Fruit fly (Drosophila melanogaster) whole organism, embryonic: ENCODE measurements around the gene Fbp1.

ENCODE experiments used
- Awh ChIP-seq: fragments of 200-800 bp; sonication (Bioruptor generic); IDR thresholded peaks from 2 replicates; pipeline ENCODE4, ENCODE4 v1.3.6; 2022; ENCODE audit warnings: missing biosample characterization, missing genetic modification characterization
- CG10959 ChIP-seq: fragments of 200-800 bp; sonication (Bioruptor generic); IDR thresholded peaks from 2 replicates; pipeline ENCODE4 v1.3.6; 2022; ENCODE audit warnings: missing biosample characterization, missing genetic modification characterization
- CG12391 ChIP-seq: fragments of 200-800 bp; sonication (Bioruptor generic); optimal IDR thresholded peaks from 3 replicates; lab custom pipeline; 2018; ENCODE audit warnings: missing biosample characterization, mild to moderate bottlenecking, missing genetic modification characterization, moderate library complexity
- CG13424 ChIP-seq: fragments of 200-800 bp; sonication (Bioruptor generic); optimal IDR thresholded peaks from 2 replicates; lab custom pipeline; 2019; ENCODE audit warnings: missing biosample characterization, mild to moderate bottlenecking, missing genetic modification characterization, moderate library complexity
- CG14710 ChIP-seq: fragments of 200-800 bp; sonication (Bioruptor generic); optimal IDR thresholded peaks from 3 replicates; lab custom pipeline; 2019; ENCODE audit warnings: missing biosample characterization, mild to moderate bottlenecking, missing genetic modification characterization, moderate library complexity
- CG2889 ChIP-seq: fragments of 200-800 bp; sonication (Bioruptor generic); IDR thresholded peaks from 3 replicates; pipeline ENCODE4 v1.3.6; 2022; ENCODE audit warnings: missing biosample characterization, missing genetic modification characterization
- CG30020 ChIP-seq: fragments of 200-800 bp; optimal IDR thresholded peaks from 2 replicates; lab custom pipeline; 2019; ENCODE audit warnings: missing biosample characterization, mild to moderate bottlenecking, missing genetic modification characterization, moderate library complexity
- CG3726 ChIP-seq: fragments of 200-800 bp; sonication (Bioruptor generic); IDR thresholded peaks from 3 replicates; pipeline ENCODE4, ENCODE4 v1.3.6; 2022; ENCODE audit warnings: missing biosample characterization, missing genetic modification characterization
- CG4282 ChIP-seq: fragments of 200-800 bp; sonication (Bioruptor generic); optimal IDR thresholded peaks from 2 replicates; lab custom pipeline; 2016; ENCODE audit warnings: missing biosample characterization, missing genetic modification characterization
- CG4707 ChIP-seq: fragments of 200-800 bp; sonication (Bioruptor generic); optimal IDR thresholded peaks from 2 replicates; lab custom pipeline; 2018; ENCODE audit warnings: missing biosample characterization, mild to moderate bottlenecking, missing genetic modification characterization, moderate library complexity
- CG7357 ChIP-seq: fragments of 200-800 bp; sonication (Bioruptor generic); IDR thresholded peaks from 3 replicates; pipeline ENCODE4 v1.3.6; 2022; ENCODE audit warnings: missing biosample characterization, missing genetic modification characterization
- CG7963 ChIP-seq: fragments of 200-800 bp; sonication (Bioruptor generic); IDR thresholded peaks from 3 replicates; pipeline ENCODE4 v1.3.6; 2022; ENCODE audit warnings: missing biosample characterization, missing genetic modification characterization; ENCODE audit not compliant: partially characterized antibody
- CG8281 ChIP-seq: fragments of 200-800 bp; sonication (Bioruptor generic); optimal IDR thresholded peaks from 2 replicates; lab custom pipeline; 2018; ENCODE audit warnings: missing biosample characterization, mild to moderate bottlenecking, missing genetic modification characterization, moderate library complexity
- CG8290 ChIP-seq, 3 experiments: fragments of 200-800 bp; sonication (Bioruptor generic); optimal IDR thresholded peaks; 2 replicates each; lab custom pipeline; 2016 to 2019; ENCODE audit warnings: missing biosample characterization in 3 of 3, missing genetic modification characterization in 3 of 3, mild to moderate bottlenecking in 2 of 3, moderate library complexity in 1 of 3
- CG8388 ChIP-seq: fragments of 200-800 bp; sonication (Bioruptor generic); optimal IDR thresholded peaks from 2 replicates; lab custom pipeline; 2019; ENCODE audit warnings: missing biosample characterization, mild to moderate bottlenecking, missing genetic modification characterization, moderate library complexity
- CG8924 ChIP-seq: fragments of 200-800 bp; optimal IDR thresholded peaks from 3 replicates; lab custom pipeline; 2019; ENCODE audit warnings: missing biosample characterization, mild to moderate bottlenecking, missing genetic modification characterization, moderate library complexity
- CG9215 ChIP-seq: fragments of 200-800 bp; sonication (Bioruptor generic); IDR thresholded peaks from 2 replicates; pipeline ENCODE4 v1.3.6; 2022; ENCODE audit warnings: missing biosample characterization, missing genetic modification characterization
- CG9932 ChIP-seq: fragments of 200-800 bp; sonication (Bioruptor generic); IDR thresholded peaks from 2 replicates; pipeline ENCODE4 v1.3.6; 2022; ENCODE audit warnings: missing biosample characterization, missing genetic modification characterization
- CTCF ChIP-seq: fragments of 200-800 bp; sonication (Bioruptor generic); optimal IDR thresholded peaks from 2 replicates; lab custom pipeline; 2017; ENCODE audit warnings: missing biosample characterization, mild to moderate bottlenecking, missing genetic modification characterization, moderate library complexity
- D ChIP-seq, 2 experiments: fragments of 200-800 bp in 1 of 2; fragments of >200 bp in 1 of 2; sonication (Bioruptor generic) in 1 of 2; optimal IDR thresholded peaks; 2 replicates in 1 of 2; 3 replicates in 1 of 2; lab custom pipeline; 2017; ENCODE audit warnings: mild to moderate bottlenecking in 1 of 2, missing biosample characterization in 1 of 2, missing genetic modification characterization in 1 of 2, missing genetic modification reagents in 1 of 2
- Deaf1 ChIP-seq: fragments of 200-800 bp; optimal IDR thresholded peaks from 3 replicates; lab custom pipeline; 2019; ENCODE audit warnings: missing biosample characterization, mild to moderate bottlenecking, missing genetic modification characterization, moderate library complexity
- Doc2 ChIP-seq: fragments of 200-800 bp; sonication (Bioruptor generic); IDR thresholded peaks from 2 replicates; pipeline ENCODE4 v1.3.6; 2022; ENCODE audit warnings: missing biosample characterization, missing genetic modification characterization
- Dref ChIP-seq: fragments of 200-800 bp; sonication (Bioruptor generic); IDR thresholded peaks from 2 replicates; pipeline ENCODE4 v1.3.6; 2022; ENCODE audit warnings: missing biosample characterization, missing genetic modification characterization
- Fer3 ChIP-seq: fragments of 200-800 bp; sonication (Bioruptor generic); optimal IDR thresholded peaks from 2 replicates; lab custom pipeline; 2018; ENCODE audit warnings: missing biosample characterization, mild to moderate bottlenecking, missing genetic modification characterization, moderate library complexity
- H15 ChIP-seq: fragments of 200-800 bp; sonication (Bioruptor generic); IDR thresholded peaks from 3 replicates; pipeline ENCODE4 v1.3.6; 2022; ENCODE audit warnings: missing biosample characterization, missing genetic modification characterization
- Lhr ChIP-seq: fragments of 200-800 bp; sonication (Bioruptor generic); optimal IDR thresholded peaks from 3 replicates; lab custom pipeline; 2017; ENCODE audit warnings: mild to moderate bottlenecking, missing biosample characterization, missing genetic modification reagents, missing genetic modification characterization
- MESR4 ChIP-seq: fragments of 200-800 bp; sonication (Bioruptor generic); optimal IDR thresholded peaks from 2 replicates; lab custom pipeline; 2018; ENCODE audit warnings: missing biosample characterization, mild to moderate bottlenecking, missing genetic modification characterization, moderate library complexity
- Med ChIP-seq: fragments of 200-800 bp; sonication (Bioruptor generic); peaks from one replicate; lab custom pipeline; 2016; ENCODE audit warnings: missing biosample characterization, missing genetic modification characterization, mild to moderate bottlenecking, inconsistent platforms, moderate library complexity
- NC2β ChIP-seq: fragments of 200-800 bp; sonication (Bioruptor generic); optimal IDR thresholded peaks from 2 replicates; lab custom pipeline; 2016; ENCODE audit warnings: missing biosample characterization, missing genetic modification characterization
- Sry-δ ChIP-seq: fragments of 200-800 bp; sonication (Bioruptor generic); optimal IDR thresholded peaks from 2 replicates; lab custom pipeline; 2016; ENCODE audit warnings: missing biosample characterization, missing genetic modification characterization
- Ssrp ChIP-seq: fragments of 200-800 bp; sonication (Bioruptor generic); optimal IDR thresholded peaks from 2 replicates; lab custom pipeline; 2018; ENCODE audit warnings: missing biosample characterization, mild to moderate bottlenecking, missing genetic modification characterization, moderate library complexity
- ara ChIP-seq: fragments of 200-800 bp; sonication (Bioruptor generic); IDR thresholded peaks from 2 replicates; pipeline ENCODE4 v1.3.6; 2022; ENCODE audit warnings: missing biosample characterization, missing genetic modification characterization
- crol ChIP-seq: fragments of 200-800 bp; sonication (Bioruptor generic); IDR thresholded peaks from 2 replicates; pipeline ENCODE4 v1.3.6; 2022; ENCODE audit warnings: missing biosample characterization, missing genetic modification characterization
- crp ChIP-seq, 2 experiments: fragments of 200-800 bp; sonication (Bioruptor generic); optimal IDR thresholded peaks; 2 replicates in 1 of 2; 3 replicates in 1 of 2; lab custom pipeline; 2017; ENCODE audit warnings: missing biosample characterization in 2 of 2, missing genetic modification characterization in 2 of 2, mild to moderate bottlenecking in 1 of 2, moderate library complexity in 1 of 2
- en ChIP-seq: fragments of 200-800 bp; sonication (Bioruptor generic); optimal IDR thresholded peaks from 2 replicates; lab custom pipeline; 2016; ENCODE audit warnings: missing biosample characterization, missing genetic modification characterization
- eve ChIP-seq, 2 experiments: fragments of >200 bp; optimal IDR thresholded peaks; 2 replicates each; lab custom pipeline; 2017; ENCODE audit warnings: missing biosample characterization in 2 of 2, missing genetic modification characterization in 2 of 2
- exex ChIP-seq: fragments of 200-800 bp; sonication (Bioruptor generic); optimal IDR thresholded peaks from 4 replicates; lab custom pipeline; 2018; ENCODE audit warnings: missing biosample characterization, mild to moderate bottlenecking, missing genetic modification characterization, moderate library complexity
- ftz-f1 ChIP-seq: fragments of 200-800 bp; sonication (Bioruptor generic); optimal IDR thresholded peaks from 2 replicates; lab custom pipeline; 2016; ENCODE audit warnings: missing biosample characterization, missing genetic modification characterization
- gt ChIP-seq: fragments of 200-800 bp; sonication (Bioruptor generic); IDR thresholded peaks from 2 replicates; pipeline ENCODE4 v1.3.6; 2022; ENCODE audit warnings: missing biosample characterization, missing genetic modification characterization
- hbn ChIP-seq: fragments of 200-800 bp; sonication (Bioruptor generic); IDR thresholded peaks from 2 replicates; pipeline ENCODE4 v1.3.6; 2022; ENCODE audit warnings: missing biosample characterization, missing genetic modification characterization; ENCODE audit not compliant: partially characterized antibody
- kah ChIP-seq: fragments of 200-800 bp; sonication (Bioruptor generic); optimal IDR thresholded peaks from 2 replicates; lab custom pipeline; 2018; ENCODE audit warnings: missing biosample characterization, mild to moderate bottlenecking, missing genetic modification characterization
- knrl ChIP-seq: fragments of 200-800 bp; sonication (Bioruptor generic); IDR thresholded peaks from 3 replicates; pipeline ENCODE4 v1.3.6; 2022; ENCODE audit warnings: missing biosample characterization, missing genetic modification characterization; ENCODE audit not compliant: partially characterized antibody
- pho ChIP-seq: fragments of 200-800 bp; sonication (Bioruptor generic); optimal IDR thresholded peaks from 2 replicates; lab custom pipeline; 2016; ENCODE audit warnings: missing biosample characterization, missing genetic modification characterization
- sd ChIP-seq: fragments of 200-800 bp; sonication (Bioruptor generic); optimal IDR thresholded peaks from 3 replicates; lab custom pipeline; 2018; ENCODE audit warnings: missing biosample characterization, mild to moderate bottlenecking, missing genetic modification characterization, moderate library complexity
- sim ChIP-seq: fragments of 200-800 bp; sonication (Bioruptor generic); IDR thresholded peaks from 2 replicates; pipeline ENCODE4 v1.3.6; 2022; ENCODE audit warnings: missing biosample characterization, missing genetic modification characterization
- tap ChIP-seq: fragments of 200-800 bp; optimal IDR thresholded peaks from 3 replicates; lab custom pipeline; 2019; ENCODE audit warnings: missing biosample characterization, mild to moderate bottlenecking, missing genetic modification characterization, moderate library complexity
- tll ChIP-seq, 2 experiments: fragments of 200-800 bp in 1 of 2; fragments of >200 bp in 1 of 2; sonication (Bioruptor generic) in 1 of 2; optimal IDR thresholded peaks; 2 replicates each; lab custom pipeline; 2017 to 2019; ENCODE audit warnings: missing biosample characterization in 2 of 2, missing genetic modification characterization in 2 of 2, mild to moderate bottlenecking in 1 of 2, moderate library complexity in 1 of 2
- zen ChIP-seq: fragments of 200-800 bp; sonication (Bioruptor generic); optimal IDR thresholded peaks from 3 replicates; lab custom pipeline; 2018; ENCODE audit warnings: missing biosample characterization, mild to moderate bottlenecking, missing genetic modification characterization, moderate library complexity
- zfh2 ChIP-seq: fragments of 200-800 bp; sonication (Bioruptor generic); optimal IDR thresholded peaks from 2 replicates; lab custom pipeline; 2016; ENCODE audit warnings: missing biosample characterization, missing genetic modification characterization

Gene Fbp1

dm6 chr3L:14111411-14111810, 13.6 kb upstream of the Fbp1 start (continued):
- TF ChIP-seq CG3726 (GFP tag; lab: Robert Waterston, UW) (peak; percentile 35; the same call in 1 of the 3 replicates), CG8281 (tag; lab: Kevin White, UChicago) (peak; percentile 17), Dref (GFP tag; lab: Robert Waterston, UW) (no peak), crol (GFP tag; lab: Robert Waterston, UW) (no peak), Doc2 (GFP tag; lab: Robert Waterston, UW) (peak; percentile 52), CG4282 (GFP tag; lab: Kevin White, UChicago) (peak; percentile 89), Sry-δ (GFP tag; lab: Kevin White, UChicago) (peak; percentile 46), Ssrp (peak; percentile 72), CG13424 (peak; percentile 82), NC2β (GFP tag; lab: Kevin White, UChicago) (peak; percentile 87), CG30020 (tag; lab: Kevin White, UChicago) (no peak), CG7357 (GFP tag; lab: Robert Waterston, UW) (peak; percentile 48; the same call in 1 of the 3 replicates), ara (GFP tag; lab: Robert Waterston, UW) (peak; percentile 53; the same call in 1 of the 2 replicates), exex (tag; lab: Kevin White, UChicago) (no peak), CG10959 (GFP tag; lab: Robert Waterston, UW) (peak; percentile 83), hbn (GFP tag; lab: Robert Waterston, UW) (no peak), crp (GFP tag; optimal IDR thresholded peaks at IDR 0.05; lab: Kevin White, UChicago) (peak in 1 of 2 experiments; percentile 6), Med (GFP tag; lab: Kevin White, UChicago) (peak; percentile 98), gt (GFP tag; lab: Robert Waterston, UW) (no peak; the same call in 1 of the 2 replicates), eve (GFP tag; optimal IDR thresholded peaks at IDR 0.05; lab: Kevin White, UChicago) (peak in 1 of 2 experiments; percentile 20), knrl (GFP tag; lab: Robert Waterston, UW) (peak; percentile 82), zen (peak; percentile 91), tll (GFP tag; optimal IDR thresholded peaks at IDR 0.05; lab: Kevin White, UChicago) (no peak), H15 (peak; percentile 84), Lhr (GFP tag; lab: Kevin White, UChicago) (peak; percentile 94), CG4707 (GFP tag; lab: Kevin White, UChicago) (peak; percentile 33), CG8388 (peak; percentile 29), ftz-f1 (GFP tag; lab: Kevin White, UChicago) (peak; percentile 34), CG9932 (GFP tag; lab: Robert Waterston, UW) (peak; percentile 93), CTCF (GFP tag; lab: Kevin White, UChicago) (peak; percentile 99), Deaf1 (tag; lab: Kevin White, UChicago) (peak; percentile 17), kah (GFP tag; lab: Kevin White, UChicago) (no peak), CG7963 (GFP tag; lab: Robert Waterston, UW) (no peak), pho (peak; percentile 82), CG9215 (GFP tag; lab: Robert Waterston, UW) (peak; percentile 77), CG8290 (GFP tag; optimal IDR thresholded peaks at IDR 0.05; lab: Kevin White, UChicago) (peak; percentile 84), CG8290 (tag; optimal IDR thresholded peaks at IDR 0.05; lab: Kevin White, UChicago) (peak in 1 of 2 experiments; percentile 90), Fer3 (tag; lab: Kevin White, UChicago) (peak; percentile 64), CG8924 (tag; lab: Kevin White, UChicago) (peak; percentile 11), CG12391 (tag; lab: Kevin White, UChicago) (peak; percentile 64), Awh (GFP tag; lab: Robert Waterston, UW) (peak; percentile 55; the same call in 1 of the 2 replicates), D (optimal IDR thresholded peaks at IDR 0.05; lab: Kevin White, UChicago) (no peak), D (GFP tag; optimal IDR thresholded peaks at IDR 0.05; lab: Kevin White, UChicago) (peak; percentile 13), sd (tag; lab: Kevin White, UChicago) (no peak), en (GFP tag; lab: Kevin White, UChicago) (peak; percentile 65), CG2889 (GFP tag; lab: Robert Waterston, UW) (peak; percentile 66; the same call in 2 of the 3 replicates), tap (tag; lab: Kevin White, UChicago) (no peak), MESR4 (GFP tag; lab: Kevin White, UChicago) (no peak), CG14710 (tag; lab: Kevin White, UChicago) (peak; percentile 59), sim (GFP tag; lab: Robert Waterston, UW) (no peak), zfh2 (GFP tag; lab: Kevin White, UChicago) (peak; percentile 76)
